Fruit fly (Drosophila melanogaster) whole organism, embryonic: ENCODE measurements around the gene vkg.

Experiments used
- CG11504 ChIP-seq: fragments of 200-800 bp; sonication (Bioruptor generic); optimal IDR thresholded peaks from 3 replicates; lab custom pipeline; 2019; ENCODE audit warnings: missing biosample characterization, mild to moderate bottlenecking, missing genetic modification characterization, moderate library complexity
- CG14710 ChIP-seq: fragments of 200-800 bp; sonication (Bioruptor generic); optimal IDR thresholded peaks from 3 replicates; lab custom pipeline; 2019; ENCODE audit warnings: missing biosample characterization, mild to moderate bottlenecking, missing genetic modification characterization, moderate library complexity
- CG1529 ChIP-seq: fragments of 200-800 bp; sonication (Bioruptor generic); optimal IDR thresholded peaks from 3 replicates; lab custom pipeline; 2018; ENCODE audit warnings: missing biosample characterization, missing genetic modification characterization
- CG18262 ChIP-seq: fragments of 200-800 bp; optimal IDR thresholded peaks from 3 replicates; lab custom pipeline; 2019; ENCODE audit warnings: missing biosample characterization, mild to moderate bottlenecking, missing genetic modification characterization, moderate library complexity
- CG18599 ChIP-seq: fragments of 200-800 bp; sonication (Bioruptor generic); optimal IDR thresholded peaks from 3 replicates; lab custom pipeline; 2017; ENCODE audit warnings: missing biosample characterization, missing genetic modification characterization, mild to moderate bottlenecking, moderate library complexity, missing genetic modification reagents
- CG2129 ChIP-seq: fragments of 200-800 bp; sonication (Bioruptor generic); IDR thresholded peaks from 2 replicates; pipeline ENCODE4 v1.3.6; 2022; ENCODE audit warnings: missing biosample characterization, missing genetic modification characterization; ENCODE audit not compliant: partially characterized antibody
- CG2678 ChIP-seq: fragments of 200-800 bp; sonication (Bioruptor generic); optimal IDR thresholded peaks from 3 replicates; lab custom pipeline; 2019; ENCODE audit warnings: missing biosample characterization, mild to moderate bottlenecking, missing genetic modification characterization, moderate library complexity
- CG34376 ChIP-seq: fragments of 200-800 bp; sonication (Bioruptor generic); optimal IDR thresholded peaks from 2 replicates; lab custom pipeline; 2018; ENCODE audit warnings: missing biosample characterization, mild to moderate bottlenecking, missing genetic modification characterization
- CG34422 ChIP-seq: fragments of 200-800 bp; sonication (Bioruptor generic); IDR thresholded peaks from 3 replicates; pipeline ENCODE4 v1.3.6; 2022; ENCODE audit warnings: missing biosample characterization, missing genetic modification characterization
- CG6272 ChIP-seq: fragments of 200-800 bp; sonication (Bioruptor generic); IDR thresholded peaks from 2 replicates; pipeline ENCODE4 v1.3.6; 2022; ENCODE audit warnings: missing biosample characterization, missing genetic modification characterization
- CG6689 ChIP-seq: fragments of 200-800 bp; sonication (Bioruptor generic); IDR thresholded peaks from 2 replicates; pipeline ENCODE4 v1.3.6; 2022; ENCODE audit warnings: missing biosample characterization, missing genetic modification characterization
- CG7357 ChIP-seq: fragments of 200-800 bp; sonication (Bioruptor generic); IDR thresholded peaks from 3 replicates; pipeline ENCODE4 v1.3.6; 2022; ENCODE audit warnings: missing biosample characterization, missing genetic modification characterization
- D19B ChIP-seq: fragments of 200-800 bp; sonication (Bioruptor generic); optimal IDR thresholded peaks from 2 replicates; lab custom pipeline; 2017; ENCODE audit warnings: missing biosample characterization, mild to moderate bottlenecking, missing genetic modification characterization
- Deaf1 ChIP-seq: fragments of 200-800 bp; optimal IDR thresholded peaks from 3 replicates; lab custom pipeline; 2019; ENCODE audit warnings: missing biosample characterization, mild to moderate bottlenecking, missing genetic modification characterization, moderate library complexity
- Doc3 ChIP-seq: fragments of 200-800 bp; sonication (Bioruptor generic); IDR thresholded peaks from 3 replicates; pipeline ENCODE4 v1.3.6; 2022; ENCODE audit warnings: missing biosample characterization, missing genetic modification characterization; ENCODE audit not compliant: partially characterized antibody
- GATAe ChIP-seq: fragments of 200-800 bp; sonication (Bioruptor generic); conservative IDR thresholded peaks from 2 replicates; pipeline ENCODE4 v1.3.6; 2022; ENCODE audit warnings: missing biosample characterization, missing genetic modification characterization
- Hr51 ChIP-seq, 2 experiments: fragments of 200-800 bp; sonication (Bioruptor generic); optimal IDR thresholded peaks; 2 replicates in 1 of 2; 3 replicates in 1 of 2; lab custom pipeline; 2016 to 2018; ENCODE audit warnings: missing biosample characterization in 2 of 2, missing genetic modification characterization in 2 of 2, mild to moderate bottlenecking in 1 of 2, moderate library complexity in 1 of 2
- Jarid2 ChIP-seq: fragments of 200-800 bp; sonication (Bioruptor generic); optimal IDR thresholded peaks from 3 replicates; lab custom pipeline; 2017; ENCODE audit warnings: mild to moderate bottlenecking, missing biosample characterization, missing genetic modification reagents, missing genetic modification characterization
- Med ChIP-seq: fragments of 200-800 bp; sonication (Bioruptor generic); peaks from one replicate; lab custom pipeline; 2016; ENCODE audit warnings: missing biosample characterization, missing genetic modification characterization, mild to moderate bottlenecking, inconsistent platforms, moderate library complexity
- NFAT ChIP-seq: fragments of 200-800 bp; sonication (Bioruptor generic); IDR thresholded peaks from 2 replicates; pipeline ENCODE4 v1.3.6; 2022; ENCODE audit warnings: missing biosample characterization, missing genetic modification characterization
- Nf-YB ChIP-seq: fragments of 200-800 bp; sonication (Bioruptor generic); optimal IDR thresholded peaks from 3 replicates; lab custom pipeline; 2019; ENCODE audit warnings: missing biosample characterization, mild to moderate bottlenecking, missing genetic modification characterization, moderate library complexity
- Nf-YC ChIP-seq: fragments of 200-800 bp; optimal IDR thresholded peaks from 3 replicates; lab custom pipeline; 2019; ENCODE audit warnings: missing biosample characterization, mild to moderate bottlenecking, missing genetic modification characterization, moderate library complexity
- Usf ChIP-seq: fragments of 200-800 bp; sonication (Bioruptor generic); optimal IDR thresholded peaks from 2 replicates; lab custom pipeline; 2017; ENCODE audit warnings: missing genotype, missing biosample characterization, missing genetic modification characterization
- Vsx1 ChIP-seq: fragments of 200-800 bp; sonication (Bioruptor generic); optimal IDR thresholded peaks from 2 replicates; lab custom pipeline; 2017; ENCODE audit warnings: missing biosample characterization, mild to moderate bottlenecking, missing genetic modification characterization, missing genetic modification reagents
- cg ChIP-seq: fragments of 200-800 bp; sonication (Bioruptor generic); optimal IDR thresholded peaks from 3 replicates; lab custom pipeline; 2019; ENCODE audit warnings: missing biosample characterization, mild to moderate bottlenecking, missing genetic modification characterization, moderate library complexity
- chm ChIP-seq: fragments of 200-800 bp; sonication (Bioruptor generic); IDR thresholded peaks from 2 replicates; pipeline ENCODE4 v1.3.6; 2022; ENCODE audit warnings: missing biosample characterization, missing genetic modification characterization
- crc ChIP-seq: fragments of 200-800 bp; sonication (Bioruptor generic); optimal IDR thresholded peaks from 2 replicates; lab custom pipeline; 2016; ENCODE audit warnings: missing biosample characterization, missing genetic modification characterization
- crol ChIP-seq: fragments of 200-800 bp; sonication (Bioruptor generic); IDR thresholded peaks from 2 replicates; pipeline ENCODE4 v1.3.6; 2022; ENCODE audit warnings: missing biosample characterization, missing genetic modification characterization
- cwo ChIP-seq: fragments of 200-800 bp; sonication (Bioruptor generic); optimal IDR thresholded peaks from 3 replicates; lab custom pipeline; 2017; ENCODE audit warnings: missing biosample characterization, missing genetic modification characterization, mild to moderate bottlenecking, moderate library complexity, missing genetic modification reagents
- exex ChIP-seq: fragments of 200-800 bp; sonication (Bioruptor generic); optimal IDR thresholded peaks from 4 replicates; lab custom pipeline; 2018; ENCODE audit warnings: missing biosample characterization, mild to moderate bottlenecking, missing genetic modification characterization, moderate library complexity
- ftz-f1 ChIP-seq: fragments of 200-800 bp; sonication (Bioruptor generic); optimal IDR thresholded peaks from 2 replicates; lab custom pipeline; 2016; ENCODE audit warnings: missing biosample characterization, missing genetic modification characterization
- gem ChIP-seq: fragments of 200-800 bp; sonication (Bioruptor generic); optimal IDR thresholded peaks from 2 replicates; lab custom pipeline; 2019; ENCODE audit warnings: missing biosample characterization, mild to moderate bottlenecking, missing genetic modification characterization, moderate library complexity
- lilli ChIP-seq: fragments of 200-800 bp; sonication (Bioruptor generic); optimal IDR thresholded peaks from 3 replicates; lab custom pipeline; 2016; ENCODE audit warnings: missing biosample characterization, missing genetic modification characterization
- lov ChIP-seq, 2 experiments: fragments of 200-800 bp in 1 of 2; fragments of >200 bp in 1 of 2; sonication (Bioruptor generic) in 1 of 2; IDR thresholded peaks in 1 of 2; optimal IDR thresholded peaks in 1 of 2; 2 replicates in 1 of 2; 3 replicates in 1 of 2; pipeline versions ENCODE4 v1.3.6 to Lab custom; 2017 to 2022; ENCODE audit warnings: missing biosample characterization in 1 of 2, missing genetic modification characterization in 1 of 2
- row ChIP-seq: fragments of 200-800 bp; sonication (Bioruptor generic); IDR thresholded peaks from 3 replicates; pipeline ENCODE4 v1.3.6; 2022; ENCODE audit warnings: missing biosample characterization, missing genetic modification characterization
- scrt ChIP-seq: fragments of 200-800 bp; sonication (Bioruptor generic); optimal IDR thresholded peaks from 2 replicates; lab custom pipeline; 2018; ENCODE audit warnings: missing biosample characterization, mild to moderate bottlenecking, missing genetic modification characterization, moderate library complexity
- slbo ChIP-seq: fragments of 200-800 bp; sonication (Bioruptor generic); IDR thresholded peaks from 2 replicates; pipeline ENCODE4 v1.3.6; 2022; ENCODE audit warnings: missing biosample characterization, missing genetic modification characterization
- sob ChIP-seq: fragments of 200-800 bp; sonication (Bioruptor generic); IDR thresholded peaks from 2 replicates; pipeline ENCODE4 v1.3.6; 2022; ENCODE audit warnings: missing biosample characterization, missing genetic modification characterization
- sug ChIP-seq: fragments of 200-800 bp; optimal IDR thresholded peaks from 2 replicates; lab custom pipeline; 2019; ENCODE audit warnings: missing biosample characterization, mild to moderate bottlenecking, missing genetic modification characterization, moderate library complexity
- z ChIP-seq: fragments of 200-800 bp; sonication (Bioruptor generic); IDR thresholded peaks from 3 replicates; pipeline ENCODE4 v1.3.6; 2022; ENCODE audit warnings: missing biosample characterization, missing genetic modification characterization

Gene vkg

dm6 chr2L:5029049-5029808, 1.2 kb upstream of the vkg start, which contains the start of gene Col4a1 (continued):
- TF ChIP-seq lov (optimal IDR thresholded peaks at IDR 0.05; lab: Kevin White, UChicago) (no peak), lov (GFP tag; IDR thresholded peaks at IDR 0.05; lab: Robert Waterston, UW) (no peak), slbo (peak; percentile 26; the same call in 1 of the 2 replicates), CG6689 (GFP tag; lab: Robert Waterston, UW) (no peak), Deaf1 (tag; lab: Kevin White, UChicago) (peak; percentile 97), crol (GFP tag; lab: Robert Waterston, UW) (peak; percentile 63), Vsx1 (GFP tag; lab: Kevin White, UChicago) (no peak), CG14710 (no peak), Jarid2 (peak; percentile 51), NFAT (GFP tag; lab: Robert Waterston, UW) (0 out of 2 replicates have a peak, but pooled peaks have one; percentile 8), Med (GFP tag; lab: Kevin White, UChicago) (peak; percentile 61), cwo (GFP tag; lab: Kevin White, UChicago) (peak; percentile 30)

dm6 chr2L:5027321-5028069, 496 bp downstream of the vkg start:
- TF ChIP-seq D19B (GFP tag; lab: Kevin White, UChicago) (peak; percentile 92), CG34422 (0 out of 3 replicates have a peak, but pooled peaks have one; percentile 20), Hr51 (GFP tag; optimal IDR thresholded peaks at IDR 0.05; lab: Kevin White, UChicago) (peak in 1 of 2 experiments; percentile 0), lilli (GFP tag; lab: Kevin White, UChicago) (peak; percentile 9), row (peak; percentile 57; the same call in 2 of the 3 replicates), Doc3 (0 out of 3 replicates have a peak, but pooled peaks have one; percentile 30), CG34376 (peak; percentile 95), CG18262 (tag; lab: Kevin White, UChicago) (peak; percentile 0), gem (peak; percentile 44), Usf (no peak), CG7357 (no peak), CG2678 (tag; lab: Kevin White, UChicago) (peak; percentile 32), Nf-YB (GFP tag; lab: Kevin White, UChicago) (peak; percentile 35), Deaf1 (tag; lab: Kevin White, UChicago) (peak; percentile 97), CG18599 (peak; percentile 8), CG6272 (GFP tag; lab: Robert Waterston, UW) (no peak), crc (GFP tag; lab: Kevin White, UChicago) (no peak), sob (GFP tag; lab: Robert Waterston, UW) (no peak), CG2129 (GFP tag; lab: Robert Waterston, UW) (no peak), scrt (no peak), Nf-YC (tag; lab: Kevin White, UChicago) (peak; percentile 51), ftz-f1 (peak; percentile 37), CG1529 (GFP tag; lab: Kevin White, UChicago) (no peak), chm (GFP tag; lab: Robert Waterston, UW) (no peak), cg (peak; percentile 46), Jarid2 (peak; percentile 33), GATAe (GFP tag; lab: Robert Waterston, UW) (no peak), sug (tag; lab: Kevin White, UChicago) (peak; percentile 55), z (GFP tag; lab: Robert Waterston, UW) (no peak), CG11504 (tag; lab: Kevin White, UChicago) (peak; percentile 11), exex (no peak)
- TF ChIP-seq, all 482 proteins: peak for 19
